Worm (Caenorhabditis elegans) whole organism, late embryonic: Measurements from ENCODE around the gene nhr-46.
A peak's percentile ranks its signal among the peaks of the same experiment; 100 is the strongest.

Source experiments
- T23F11.4 ChIP-seq: fragments of 200-800 bp; sonication (Bioruptor generic); optimal IDR thresholded peaks from 2 replicates; lab custom pipeline; 2018; ENCODE audit warnings: mild to moderate bottlenecking, missing genetic modification characterization, missing compliant biosample characterization
- Y22D7AL.16 ChIP-seq: sonication (generic microtip); optimal IDR thresholded peaks from 2 replicates; lab custom pipeline; 2016; ENCODE audit warnings: missing genetic modification characterization, missing compliant biosample characterization
- ahr-1 ChIP-seq: sonication (generic microtip); optimal IDR thresholded peaks from 2 replicates; lab custom pipeline; 2016; ENCODE audit warnings: missing genetic modification characterization, missing compliant biosample characterization
- ama-1 ChIP-seq: fragments of 150-350 bp; optimal IDR thresholded peaks from 2 replicates; lab custom pipeline; 2014
- ceh-14 ChIP-seq: sonication (generic microtip); optimal IDR thresholded peaks from 2 replicates; lab custom pipeline; 2016; ENCODE audit warnings: missing genotype, missing genetic modification characterization, missing compliant biosample characterization
- ceh-18 ChIP-seq: sonication (generic microtip); optimal IDR thresholded peaks from 2 replicates; lab custom pipeline; 2016; ENCODE audit warnings: missing genetic modification characterization, missing compliant biosample characterization
- ceh-2 ChIP-seq: sonication (generic microtip); optimal IDR thresholded peaks from 2 replicates; lab custom pipeline; 2016; ENCODE audit warnings: missing genotype, missing genetic modification characterization, missing compliant biosample characterization
- ceh-6 ChIP-seq: fragments of 200-800 bp; sonication (Bioruptor generic); optimal IDR thresholded peaks from 2 replicates; lab custom pipeline; 2018; ENCODE audit warnings: mild to moderate bottlenecking, missing genetic modification characterization, missing compliant biosample characterization
- che-1 ChIP-seq: sonication (generic microtip); optimal IDR thresholded peaks from 2 replicates; lab custom pipeline; 2016; ENCODE audit warnings: mild to moderate bottlenecking, missing genetic modification characterization, missing compliant biosample characterization
- dve-1 ChIP-seq: sonication (generic microtip); optimal IDR thresholded peaks from 2 replicates; lab custom pipeline; 2017; ENCODE audit warnings: antibody characterized with exemption, mild to moderate bottlenecking, missing genetic modification characterization, missing compliant biosample characterization
- elt-2 ChIP-seq: sonication (generic microtip); optimal IDR thresholded peaks from 2 replicates; lab custom pipeline; 2016; ENCODE audit warnings: missing genetic modification reagents, missing genetic modification characterization, missing compliant biosample characterization
- eyg-1 ChIP-seq: sonication (generic microtip); optimal IDR thresholded peaks from 2 replicates; lab custom pipeline; 2016; ENCODE audit warnings: missing genotype, missing genetic modification characterization, missing compliant biosample characterization
- hlh-13 ChIP-seq: fragments of 200-800 bp; sonication (Bioruptor generic); optimal IDR thresholded peaks from 2 replicates; lab custom pipeline; 2018; ENCODE audit warnings: mild to moderate bottlenecking, missing genetic modification characterization, missing compliant biosample characterization
- hlh-30 ChIP-seq: sonication (generic microtip); optimal IDR thresholded peaks from 2 replicates; lab custom pipeline; 2017; ENCODE audit warnings: antibody characterized with exemption, missing genetic modification characterization, missing compliant biosample characterization; ENCODE audit not compliant: insufficient read depth
- hlh-6 ChIP-seq: sonication (generic microtip); optimal IDR thresholded peaks from 2 replicates; lab custom pipeline; 2016; ENCODE audit warnings: missing genotype, missing genetic modification characterization, missing compliant biosample characterization
- hlh-8 ChIP-seq: sonication (generic microtip); optimal IDR thresholded peaks from 2 replicates; lab custom pipeline; 2016; ENCODE audit warnings: missing genotype, missing genetic modification characterization, missing compliant biosample characterization
- lim-6 ChIP-seq: sonication (generic microtip); optimal IDR thresholded peaks from 2 replicates; lab custom pipeline; 2016; ENCODE audit warnings: missing genetic modification characterization, missing compliant biosample characterization
- lin-11 ChIP-seq: fragments of 200-800 bp; sonication (Bioruptor generic); optimal IDR thresholded peaks from 2 replicates; lab custom pipeline; 2018; ENCODE audit warnings: mild to moderate bottlenecking, missing genetic modification characterization, missing compliant biosample characterization
- madf-2 ChIP-seq: sonication (generic microtip); optimal IDR thresholded peaks from 2 replicates; lab custom pipeline; 2017; ENCODE audit warnings: missing genetic modification characterization, missing compliant biosample characterization
- nfya-1 ChIP-seq: sonication (generic microtip); optimal IDR thresholded peaks from 2 replicates; lab custom pipeline; 2017; ENCODE audit warnings: missing genetic modification characterization, mild to moderate bottlenecking, missing compliant biosample characterization, antibody characterized with exemption, moderate library complexity
- nhr-11 ChIP-seq: fragments of 150-350 bp; optimal IDR thresholded peaks from 2 replicates; lab custom pipeline; 2014; ENCODE audit warnings: missing biosample characterization, missing genetic modification characterization
- odd-2 ChIP-seq: sonication (generic microtip); optimal IDR thresholded peaks from 2 replicates; lab custom pipeline; 2017; ENCODE audit warnings: antibody characterized with exemption, mild to moderate bottlenecking, missing genetic modification characterization, missing compliant biosample characterization
- pat-9 ChIP-seq: fragments of 200-800 bp; sonication (Bioruptor generic); optimal IDR thresholded peaks from 2 replicates; lab custom pipeline; 2018; ENCODE audit warnings: mild to moderate bottlenecking, missing genetic modification characterization, moderate library complexity, missing compliant biosample characterization
- pax-1 ChIP-seq: fragments of 150-350 bp; optimal IDR thresholded peaks from 2 replicates; lab custom pipeline; 2014; ENCODE audit warnings: missing biosample characterization, missing genetic modification characterization
- pha-4 ChIP-seq: fragments of 150-350 bp; optimal IDR thresholded peaks from 2 replicates; lab custom pipeline; 2018; ENCODE audit warnings: missing biosample characterization, missing genetic modification reagents, missing genetic modification characterization
- pqm-1 ChIP-seq: sonication (generic microtip); optimal IDR thresholded peaks from 2 replicates; lab custom pipeline; 2016; ENCODE audit warnings: missing genetic modification characterization, missing compliant biosample characterization
- rnt-1 ChIP-seq: sonication (generic microtip); optimal IDR thresholded peaks from 2 replicates; lab custom pipeline; 2016; ENCODE audit warnings: missing genetic modification characterization, missing compliant biosample characterization
- unc-3 ChIP-seq, 2 experiments: fragments of 200-800 bp in 1 of 2; sonication (Bioruptor generic) in 1 of 2; sonication (generic microtip) in 1 of 2; conservative IDR thresholded peaks in 1 of 2; optimal IDR thresholded peaks in 1 of 2; 2 replicates each; pipeline versions ENCODE4 v1.3.6 to Lab custom; 2016 to 2022; ENCODE audit warnings: missing compliant biosample characterization in 2 of 2, missing genetic modification characterization in 2 of 2, missing genetic modification reagents in 1 of 2
- unc-42 ChIP-seq: sonication (generic microtip); optimal IDR thresholded peaks from 2 replicates; lab custom pipeline; 2016; ENCODE audit warnings: missing genotype, missing genetic modification characterization, missing compliant biosample characterization
- unc-55 ChIP-seq: sonication (generic microtip); optimal IDR thresholded peaks from 2 replicates; lab custom pipeline; 2017; ENCODE audit warnings: missing biosample characterization, missing genetic modification reagents, missing genetic modification characterization
- zip-5 ChIP-seq: sonication (generic microtip); optimal IDR thresholded peaks from 2 replicates; lab custom pipeline; 2016; ENCODE audit warnings: missing genetic modification characterization, missing compliant biosample characterization
- ztf-16 ChIP-seq: sonication (generic microtip); optimal IDR thresholded peaks from 2 replicates; lab custom pipeline; 2017; ENCODE audit warnings: missing genetic modification characterization, missing compliant biosample characterization

The nhr-46 gene

ce11 chrIV:5757762-5758161, at the start of gene nhr-46:
Gene nhr-46, minus strand, starts transcription at chrIV:5757862.
- TF ChIP-seq nhr-11 (tag; lab: Kevin White, UChicago) (no peak), hlh-30 (tag; lab: Kevin White, UChicago) (no peak), ceh-18 (tag; lab: Kevin White, UChicago) (no peak), dve-1 (no peak), ahr-1 (tag; lab: Kevin White, UChicago) (no peak), pha-4 (tag; lab: Kevin White, UChicago) (no peak), hlh-13 (GFP tag; lab: Kevin White, UChicago) (no peak), pax-1 (tag; lab: Kevin White, UChicago) (no peak), odd-2 (tag; lab: Kevin White, UChicago) (no peak), pqm-1 (tag; lab: Kevin White, UChicago) (no peak), ceh-14 (tag; lab: Kevin White, UChicago) (no peak), nfya-1 (tag; lab: Kevin White, UChicago) (no peak), ceh-2 (tag; lab: Kevin White, UChicago) (no peak), unc-55 (GFP tag; lab: Kevin White, UChicago) (no peak), ama-1 (lab: Kevin White, UChicago) (no peak), ceh-6 (GFP tag; lab: Kevin White, UChicago) (no peak), zip-5 (tag; lab: Kevin White, UChicago) (no peak), che-1 (tag; lab: Kevin White, UChicago) (no peak), madf-2 (tag; lab: Kevin White, UChicago) (no peak)

- TF ChIP-seq unc-42 (no peak), nfya-1 (tag; lab: Kevin White, UChicago) (peak; percentile 85)
Observed at ce11 chrIV:5806909-5807308, 49.2 kb upstream of the nhr-46 start, which contains the start of gene lntl-1. Gene lntl-1, minus strand, starts transcription at chrIV:5807093.

- TF ChIP-seq T23F11.4 (GFP tag; lab: Kevin White, UChicago) (no peak), hlh-8 (tag; lab: Kevin White, UChicago) (no peak), rnt-1 (tag; lab: Kevin White, UChicago) (no peak), ama-1 (lab: Kevin White, UChicago) (no peak), pax-1 (tag; lab: Kevin White, UChicago) (peak; percentile 96), Y22D7AL.16 (tag; lab: Kevin White, UChicago) (no peak)
- TF ChIP-seq, all 69 proteins: peak for 1
Observed at ce11 chrIV:5806348-5806747, 48.7 kb upstream of the nhr-46 start.

- no peak for TF ChIP-seq lin-11 (tag; lab: Kevin White, UChicago)
- peak; percentile 30 for TF ChIP-seq unc-42
- no peak for TF ChIP-seq ama-1 (lab: Kevin White, UChicago)
- no peak for TF ChIP-seq pat-9 (tag; lab: Kevin White, UChicago)
- peak; percentile 39 for TF ChIP-seq unc-55 (GFP tag; lab: Kevin White, UChicago)
- TF ChIP-seq elt-2 (tag; lab: Kevin White, UChicago) = no peak
- TF ChIP-seq rnt-1 (tag; lab: Kevin White, UChicago) = no peak
- TF ChIP-seq lim-6 (tag; lab: Kevin White, UChicago) = no peak
- no peak for TF ChIP-seq ztf-16
- no peak for TF ChIP-seq eyg-1 (tag; lab: Kevin White, UChicago)
- TF ChIP-seq dve-1 = no peak
- TF ChIP-seq nfya-1 (tag; lab: Kevin White, UChicago) = peak; percentile 85
Observed at ce11 chrIV:5805477-5805876, 47.8 kb upstream of the nhr-46 start.

ce11 chrIV:5803510-5804013, 45.9 kb upstream of the nhr-46 start:
- TF ChIP-seq unc-42 (peak; percentile 75), hlh-6 (tag; lab: Kevin White, UChicago) (no peak), unc-3 (GFP tag; conservative IDR thresholded peaks at IDR 0.05; lab: Robert Waterston, UW) (no peak), unc-3 (tag; optimal IDR thresholded peaks at IDR 0.05; lab: Kevin White, UChicago) (peak; percentile 19)
